Worm (Caenorhabditis elegans): ENCODE data around the gene str-66.

Gene str-66

DNA sequence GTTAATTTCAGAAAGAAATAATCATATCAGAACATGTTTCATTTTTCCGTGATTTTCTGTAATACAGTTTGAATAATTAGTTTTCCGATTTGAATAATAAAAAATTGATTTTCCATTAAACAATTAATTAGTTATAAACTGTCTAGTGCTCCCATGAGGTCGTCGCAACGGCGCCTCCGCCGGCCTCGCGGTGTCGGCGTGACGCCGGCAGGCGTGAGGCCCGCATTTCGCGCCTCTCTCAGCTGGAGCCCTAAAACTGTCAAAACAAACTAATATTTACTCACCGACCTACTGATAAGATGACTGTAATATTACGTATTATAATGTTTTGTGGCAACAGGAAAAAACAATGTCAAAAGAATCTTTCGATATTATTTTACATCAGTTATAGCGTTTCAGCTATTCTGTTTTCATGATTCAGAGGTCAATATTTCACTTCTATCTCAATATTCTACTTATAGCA, 29.3 kb upstream of the str-66 start, which contains the start of gene F02C9.2 (continued):
- TF ChIP-seq nhr-179 (tag; optimal IDR thresholded peaks at IDR 0.05): no peak
- peak; percentile 81 for TF ChIP-seq zfh-2 (GFP tag; conservative IDR thresholded peaks at IDR 0.05)

DNA sequence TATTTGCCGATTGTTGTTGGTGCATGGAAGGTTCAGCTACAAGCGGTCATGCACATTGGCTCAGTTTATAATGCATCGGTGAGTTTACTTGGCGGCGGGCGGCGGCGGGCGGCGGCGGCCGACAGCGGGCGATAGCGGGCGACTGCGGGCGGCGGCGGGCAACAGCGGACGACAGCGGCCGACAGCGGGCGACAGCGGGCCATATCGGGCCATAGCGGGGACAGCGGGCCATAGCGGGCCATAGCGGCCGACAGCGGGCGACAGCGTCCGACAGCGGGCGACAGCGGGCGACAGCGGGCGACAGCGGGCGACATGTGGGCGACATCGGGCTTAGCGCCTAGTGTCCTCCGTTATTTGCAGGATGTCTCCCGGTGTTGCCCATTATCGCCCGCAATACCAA, 28.1 kb upstream of the str-66 start:
- no peak for TF ChIP-seq nhr-120 (GFP tag; IDR thresholded peaks at IDR 0.05)
- no peak for TF ChIP-seq ceh-100 (GFP tag; IDR thresholded peaks at IDR 0.05)
- no peak for TF ChIP-seq F37B4.10 (GFP tag; IDR thresholded peaks at IDR 0.05)
- TF ChIP-seq B0035.1 (tag; optimal IDR thresholded peaks at IDR 0.05): no peak
- no peak for TF ChIP-seq aptf-3 (GFP tag; IDR thresholded peaks at IDR 0.05)
- TF ChIP-seq B0261.1 (tag; optimal IDR thresholded peaks at IDR 0.05): no peak
- TF ChIP-seq zfh-2 (GFP tag; conservative IDR thresholded peaks at IDR 0.05): peak; percentile 97
- TF ChIP-seq madf-10 (tag; optimal IDR thresholded peaks at IDR 0.05): no peak
- TF ChIP-seq sea-2 (GFP tag; IDR thresholded peaks at IDR 0.05): peak; percentile 45; the same call in 1 of the 2 replicates
- TF ChIP-seq zim-3 (tag; optimal IDR thresholded peaks at IDR 0.05): no peak
- no peak for TF ChIP-seq tbp1 (GFP tag; optimal IDR thresholded peaks at IDR 0.05)
- TF ChIP-seq unc-130 (GFP tag; optimal IDR thresholded peaks at IDR 0.05): no peak
- TF ChIP-seq ZK185.1 (tag; optimal IDR thresholded peaks at IDR 0.05; ENCODE audit: poor library complexity, severe bottlenecking): no peak
- no peak for TF ChIP-seq ceh-79 (tag; optimal IDR thresholded peaks at IDR 0.05)
- no peak for TF ChIP-seq lin-40 (tag; optimal IDR thresholded peaks at IDR 0.05)
- TF ChIP-seq let-526 (GFP tag; IDR thresholded peaks at IDR 0.05): no peak
- TF ChIP-seq rpc-1 (optimal IDR thresholded peaks at IDR 0.05): no peak
- no peak for TF ChIP-seq rpc-1 (tag; optimal IDR thresholded peaks at IDR 0.05)
- no peak for TF ChIP-seq hlh-26 (GFP tag; conservative IDR thresholded peaks at IDR 0.05)
- no peak for TF ChIP-seq lsl-1 (GFP tag; optimal IDR thresholded peaks at IDR 0.05)
- TF ChIP-seq snpc-1.3 (tag; optimal IDR thresholded peaks at IDR 0.05; ENCODE audit: insufficient read depth): no peak
- TF ChIP-seq F10E7.11 (tag; optimal IDR thresholded peaks at IDR 0.05): peak; percentile 38
- no peak for TF ChIP-seq tlf-1 (GFP tag; optimal IDR thresholded peaks at IDR 0.05)
- no peak for TF ChIP-seq lag-1 (GFP tag; IDR thresholded peaks at IDR 0.05)
- TF ChIP-seq ztf-26 (tag; optimal IDR thresholded peaks at IDR 0.05): no peak
- no peak for TF ChIP-seq nhr-27 (tag; optimal IDR thresholded peaks at IDR 0.05)
- 0 out of 2 replicates have a peak, but pooled peaks have one; percentile 47 for TF ChIP-seq lin-26 (GFP tag; IDR thresholded peaks at IDR 0.05)
- peak; percentile 22; the same call in 1 of the 2 replicates for TF ChIP-seq bed-2 (GFP tag; IDR thresholded peaks at IDR 0.05)
- TF ChIP-seq tbx-9 (tag; optimal IDR thresholded peaks at IDR 0.05; ENCODE audit: borderline replicate concordance): no peak
- TF ChIP-seq Y53G8AR.9 (GFP tag; conservative IDR thresholded peaks at IDR 0.05): no peak
- TF ChIP-seq lsy-27 (tag; optimal IDR thresholded peaks at IDR 0.05; ENCODE audit: borderline replicate concordance, insufficient read depth): no peak
- TF ChIP-seq egl-18 (GFP tag; IDR thresholded peaks at IDR 0.05): no peak
- TF ChIP-seq dpff-1 (tag; optimal IDR thresholded peaks at IDR 0.05): no peak
- TF ChIP-seq ztf-28 (GFP tag; IDR thresholded peaks at IDR 0.05): 0 out of 2 replicates have a peak, but pooled peaks have one; percentile 17
- TF ChIP-seq F33H1.4 (GFP tag; IDR thresholded peaks at IDR 0.05): no peak
- no peak for TF ChIP-seq cebp-2 (GFP tag; IDR thresholded peaks at IDR 0.05)
- TF ChIP-seq dox-1 (GFP tag; IDR thresholded peaks at IDR 0.05): peak; percentile 13; the same call in 1 of the 2 replicates
- no peak for TF ChIP-seq B0019.2 (GFP tag; conservative IDR thresholded peaks at IDR 0.05)
- TF ChIP-seq egrh-3 (GFP tag; IDR thresholded peaks at IDR 0.05): peak; percentile 98
- no peak for TF ChIP-seq F55B11.4 (tag; optimal IDR thresholded peaks at IDR 0.05; ENCODE audit: borderline replicate concordance, insufficient read depth)
- no peak for TF ChIP-seq ztf-22 (GFP tag; optimal IDR thresholded peaks at IDR 0.05)

Data from whole organism, young adult.